Worm (Caenorhabditis elegans) whole organism, L1 larva: ENCODE results near the gene H19J13.2.

Experiments
- C04F5.9 ChIP-seq: sonication (generic microtip); optimal IDR thresholded peaks from 2 replicates; lab custom pipeline; 2016; ENCODE audit warnings: missing genetic modification characterization, missing compliant biosample characterization
- C34B4.2 ChIP-seq: sonication (generic microtip); optimal IDR thresholded peaks from 2 replicates; lab custom pipeline; 2017; ENCODE audit warnings: mild to moderate bottlenecking, missing genetic modification characterization, missing compliant biosample characterization
- Y116A8C.19 ChIP-seq: sonication (generic microtip); optimal IDR thresholded peaks from 2 replicates; lab custom pipeline; 2016; ENCODE audit warnings: missing compliant biosample characterization, missing genetic modification characterization, borderline replicate concordance
- aly-2 ChIP-seq: fragments of 150-350 bp; optimal IDR thresholded peaks from 2 replicates; lab custom pipeline; 2014; ENCODE audit warnings: missing biosample characterization, missing genetic modification characterization
- ama-1 ChIP-seq: fragments of 150-350 bp; optimal IDR thresholded peaks from 2 replicates; lab custom pipeline; 2014
- ceh-63 ChIP-seq: fragments of 200-800 bp; sonication (Bioruptor generic); optimal IDR thresholded peaks from 2 replicates; lab custom pipeline; 2018; ENCODE audit warnings: mild to moderate bottlenecking, missing genetic modification characterization, missing compliant biosample characterization
- ceh-8 ChIP-seq: fragments of 200-800 bp; sonication (Bioruptor generic); optimal IDR thresholded peaks from 2 replicates; lab custom pipeline; 2018; ENCODE audit warnings: mild to moderate bottlenecking, missing genetic modification characterization, moderate library complexity, missing compliant biosample characterization
- ceh-90 ChIP-seq: sonication (generic microtip); optimal IDR thresholded peaks from 2 replicates; lab custom pipeline; 2016; ENCODE audit warnings: missing genetic modification characterization, missing compliant biosample characterization
- ces-1 ChIP-seq: fragments of 150-350 bp; optimal IDR thresholded peaks from 2 replicates; lab custom pipeline; 2014; ENCODE audit warnings: missing biosample characterization, missing genetic modification reagents, missing genetic modification characterization
- efl-3 ChIP-seq: fragments of 200-800 bp; sonication (Bioruptor generic); optimal IDR thresholded peaks from 2 replicates; lab custom pipeline; 2018; ENCODE audit warnings: mild to moderate bottlenecking, missing genetic modification characterization, missing compliant biosample characterization
- egl-27 ChIP-seq, 2 experiments: fragments of 150-350 bp in 1 of 2; sonication (generic microtip); optimal IDR thresholded peaks; 3 replicates each; lab custom pipeline; 2017 to 2018; ENCODE audit warnings: missing biosample characterization in 2 of 2, missing genetic modification characterization in 2 of 2, missing genetic modification reagents in 2 of 2
- elt-2 ChIP-seq: sonication (generic microtip); optimal IDR thresholded peaks from 2 replicates; lab custom pipeline; 2016; ENCODE audit warnings: missing genetic modification characterization, mild to moderate bottlenecking, inconsistent platforms, missing compliant biosample characterization, missing genetic modification reagents
- ets-5 ChIP-seq: fragments of 200-800 bp; sonication (Bioruptor generic); IDR thresholded peaks from 2 replicates; pipeline ENCODE4 v1.3.6; 2022; ENCODE audit warnings: missing genetic modification characterization, missing compliant biosample characterization
- fkh-10 ChIP-seq: sonication (generic microtip); optimal IDR thresholded peaks from 2 replicates; lab custom pipeline; 2017; ENCODE audit warnings: missing biosample characterization, missing genetic modification reagents, missing genetic modification characterization
- fkh-4 ChIP-seq: sonication (generic microtip); optimal IDR thresholded peaks from 2 replicates; lab custom pipeline; 2016; ENCODE audit warnings: missing compliant biosample characterization, missing genetic modification characterization, borderline replicate concordance
- hlh-4 ChIP-seq: sonication (generic microtip); optimal IDR thresholded peaks from 2 replicates; lab custom pipeline; 2016; ENCODE audit warnings: mild to moderate bottlenecking, missing genetic modification characterization, missing compliant biosample characterization
- hpl-2 ChIP-seq: fragments of 150-350 bp; optimal IDR thresholded peaks from 2 replicates; lab custom pipeline; 2014; ENCODE audit warnings: missing biosample characterization, missing genetic modification reagents, missing genetic modification characterization
- jun-1 ChIP-seq: fragments of 150-350 bp; optimal IDR thresholded peaks from 2 replicates; lab custom pipeline; 2014; ENCODE audit warnings: missing biosample characterization, missing genetic modification reagents, missing genetic modification characterization
- lin-13 ChIP-seq: fragments of 150-350 bp; optimal IDR thresholded peaks from 2 replicates; lab custom pipeline; 2014; ENCODE audit warnings: missing biosample characterization, missing genetic modification reagents, missing genetic modification characterization
- lin-14 ChIP-seq: fragments of 200-800 bp; sonication (Bioruptor generic); optimal IDR thresholded peaks from 2 replicates; lab custom pipeline; 2018; ENCODE audit warnings: mild to moderate bottlenecking, missing genetic modification characterization, moderate library complexity, missing compliant biosample characterization
- lin-39 ChIP-seq: fragments of 150-350 bp; optimal IDR thresholded peaks from 2 replicates; lab custom pipeline; 2014; ENCODE audit warnings: missing biosample characterization, missing genetic modification reagents, missing genetic modification characterization
- lir-3 ChIP-seq: sonication (generic microtip); optimal IDR thresholded peaks from 2 replicates; lab custom pipeline; 2016; ENCODE audit warnings: mild to moderate bottlenecking, missing genetic modification characterization, moderate library complexity, missing compliant biosample characterization; ENCODE audit not compliant: poor library complexity
- mdl-1 ChIP-seq, 2 experiments: fragments of 150-350 bp; optimal IDR thresholded peaks; 2 replicates each; lab custom pipeline; 2014 to 2017; ENCODE audit warnings: missing biosample characterization in 2 of 2, missing genetic modification characterization in 2 of 2, inconsistent platforms in 1 of 2
- mep-1 ChIP-seq: fragments of 150-350 bp; optimal IDR thresholded peaks from 2 replicates; lab custom pipeline; 2014; ENCODE audit warnings: missing biosample characterization, missing genetic modification characterization
- nhr-11 ChIP-seq: fragments of 150-350 bp; optimal IDR thresholded peaks from 2 replicates; lab custom pipeline; 2014; ENCODE audit warnings: missing biosample characterization, missing genetic modification characterization
- nhr-19 ChIP-seq: fragments of 200-800 bp; sonication (Bioruptor generic); conservative IDR thresholded peaks from 2 replicates; pipeline ENCODE4 v1.3.6; 2022; ENCODE audit warnings: missing genetic modification characterization, missing compliant biosample characterization
- nhr-237 ChIP-seq: fragments of 150-350 bp; optimal IDR thresholded peaks from 2 replicates; lab custom pipeline; 2014; ENCODE audit warnings: missing biosample characterization, missing genetic modification characterization
- nhr-28 ChIP-seq: fragments of 150-350 bp; optimal IDR thresholded peaks from 2 replicates; lab custom pipeline; 2014; ENCODE audit warnings: missing biosample characterization, missing genetic modification characterization
- nhr-47 ChIP-seq: sonication (generic microtip); optimal IDR thresholded peaks from 2 replicates; lab custom pipeline; 2016; ENCODE audit warnings: mild to moderate bottlenecking, missing genetic modification characterization, moderate library complexity, missing compliant biosample characterization
- nhr-71 ChIP-seq: sonication (generic microtip); optimal IDR thresholded peaks from 2 replicates; lab custom pipeline; 2016; ENCODE audit warnings: mild to moderate bottlenecking, missing genetic modification characterization, moderate library complexity, missing compliant biosample characterization
- nhr-77 ChIP-seq: fragments of 150-350 bp; optimal IDR thresholded peaks from 2 replicates; lab custom pipeline; 2014; ENCODE audit warnings: missing biosample characterization, missing genetic modification characterization
- rnt-1 ChIP-seq: sonication (generic microtip); optimal IDR thresholded peaks from 2 replicates; lab custom pipeline; 2016; ENCODE audit warnings: mild to moderate bottlenecking, missing genetic modification characterization, moderate library complexity, missing compliant biosample characterization
- skn-1 ChIP-seq: fragments of 150-350 bp; optimal IDR thresholded peaks from 2 replicates; lab custom pipeline; 2014; ENCODE audit warnings: missing biosample characterization, missing genetic modification characterization
- snu-23 ChIP-seq: sonication (generic microtip); optimal IDR thresholded peaks from 2 replicates; lab custom pipeline; 2016; ENCODE audit warnings: missing genetic modification characterization, missing compliant biosample characterization
- sptf-1 ChIP-seq: fragments of 150-350 bp; optimal IDR thresholded peaks from 2 replicates; lab custom pipeline; 2014; ENCODE audit warnings: missing biosample characterization, missing genetic modification characterization
- swsn-7 ChIP-seq: sonication (generic microtip); optimal IDR thresholded peaks from 2 replicates; lab custom pipeline; 2016; ENCODE audit warnings: missing genetic modification characterization, missing compliant biosample characterization
- unc-98 ChIP-seq: fragments of 200-800 bp; sonication (Bioruptor generic); IDR thresholded peaks from 2 replicates; pipeline ENCODE4 v1.3.6; 2022; ENCODE audit warnings: missing genetic modification characterization, missing compliant biosample characterization
- xbp-1 ChIP-seq: sonication (generic microtip); optimal IDR thresholded peaks from 2 replicates; lab custom pipeline; 2016; ENCODE audit warnings: missing genetic modification characterization, missing compliant biosample characterization
- zag-1 ChIP-seq: fragments of 150-350 bp; optimal IDR thresholded peaks from 2 replicates; lab custom pipeline; 2014; ENCODE audit warnings: missing biosample characterization, missing genetic modification characterization
- zip-4 ChIP-seq: fragments of 200-800 bp; sonication (Bioruptor generic); optimal IDR thresholded peaks from 2 replicates; lab custom pipeline; 2018; ENCODE audit warnings: mild to moderate bottlenecking, missing genetic modification characterization, moderate library complexity, missing compliant biosample characterization
- ztf-4 ChIP-seq: fragments of 150-350 bp; optimal IDR thresholded peaks from 2 replicates; lab custom pipeline; 2014; ENCODE audit warnings: missing biosample characterization, missing genetic modification characterization

H19J13.2 gene

ce11 chrX:12317560-12317959, 43.8 kb upstream of the H19J13.2 start:
- TF ChIP-seq hpl-2 (no peak), C04F5.9 (tag; lab: Kevin White, UChicago) (no peak), snu-23 (no peak), mep-1 (no peak), nhr-77 (no peak), jun-1 (tag; lab: Kevin White, UChicago) (no peak), lin-14 (no peak), lin-13 (GFP tag; lab: Kevin White, UChicago) (no peak), egl-27 (tag; optimal IDR thresholded peaks at IDR 0.05; lab: Kevin White, UChicago) (no peak), rnt-1 (tag; lab: Kevin White, UChicago) (no peak), skn-1 (no peak), mdl-1 (tag; optimal IDR thresholded peaks at IDR 0.05; lab: Kevin White, UChicago) (no peak), lin-39 (tag; lab: Kevin White, UChicago) (no peak)
- TF ChIP-seq, all 84 proteins: peak for 0

- TF ChIP-seq efl-3 (GFP tag; lab: Kevin White, UChicago) (no peak), nhr-71 (no peak), lir-3 (tag; lab: Kevin White, UChicago) (no peak), mdl-1 (tag; optimal IDR thresholded peaks at IDR 0.05; lab: Kevin White, UChicago) (no peak), nhr-11 (tag; lab: Kevin White, UChicago) (no peak), sptf-1 (tag; lab: Kevin White, UChicago) (no peak), ets-5 (GFP tag; lab: Robert Waterston, UW) (no peak), swsn-7 (no peak), lin-39 (tag; lab: Kevin White, UChicago) (no peak), xbp-1 (tag; lab: Kevin White, UChicago) (no peak), fkh-4 (no peak), hlh-4 (tag; lab: Kevin White, UChicago) (no peak), C04F5.9 (tag; lab: Kevin White, UChicago) (no peak), unc-98 (GFP tag; lab: Robert Waterston, UW) (no peak), nhr-19 (GFP tag; lab: Robert Waterston, UW) (no peak)
Observed at ce11 chrX:12315268-12315667, 41.5 kb upstream of the H19J13.2 start, which contains the start of gene xtr-2. xtr-2 (plus strand) TSS chrX:12315568.

ce11 chrX:12314395-12314794, 40.6 kb upstream of the H19J13.2 start:
- peak; percentile 5 for TF ChIP-seq elt-2 (tag; lab: Kevin White, UChicago)
- no peak for TF ChIP-seq ama-1 (lab: Kevin White, UChicago)
- TF ChIP-seq ces-1 (GFP tag; lab: Kevin White, UChicago), result no peak
- TF ChIP-seq, all 84 proteins: peak for 1

- TF ChIP-seq elt-2 (tag; lab: Kevin White, UChicago) (no peak), nhr-47 (tag; lab: Kevin White, UChicago) (no peak), zip-4 (GFP tag; lab: Kevin White, UChicago) (no peak), aly-2 (tag; lab: Kevin White, UChicago) (no peak), hpl-2 (no peak), hlh-4 (tag; lab: Kevin White, UChicago) (no peak), ceh-63 (GFP tag; lab: Kevin White, UChicago) (no peak), ztf-4 (tag; lab: Kevin White, UChicago) (no peak), C34B4.2 (tag; lab: Kevin White, UChicago) (no peak), nhr-28 (tag; lab: Kevin White, UChicago) (no peak), nhr-237 (no peak), Y116A8C.19 (tag; lab: Kevin White, UChicago) (no peak), ceh-8 (no peak), egl-27 (tag; optimal IDR thresholded peaks at IDR 0.05; lab: Kevin White, UChicago) (no peak), fkh-10 (GFP tag; lab: Kevin White, UChicago) (no peak), ceh-90 (tag; lab: Kevin White, UChicago) (no peak), zag-1 (tag; lab: Kevin White, UChicago) (no peak), sptf-1 (tag; lab: Kevin White, UChicago) (no peak), nhr-11 (tag; lab: Kevin White, UChicago) (no peak)
Observed at ce11 chrX:12313779-12314178, 40.0 kb upstream of the H19J13.2 start.
